Fruit fly (Drosophila melanogaster) whole organism, embryonic: ENCODE data around the gene mal.
A peak's percentile ranks its signal among the peaks of the same experiment; 100 is the strongest.
"Not testable (repeated sequence)": the region's sequence is repeated elsewhere in the genome, so short reads cannot be mapped to it uniquely, and the experiment has no call there.

Experiments
- Atf6 ChIP-seq: fragments of 200-800 bp; sonication (Bioruptor generic); IDR thresholded peaks from 2 replicates; pipeline ENCODE4 v1.3.6; 2022; ENCODE audit warnings: missing biosample characterization, missing genetic modification characterization
- B-H2 ChIP-seq: fragments of 200-800 bp; sonication (Bioruptor generic); optimal IDR thresholded peaks from 2 replicates; lab custom pipeline; 2018; ENCODE audit warnings: missing biosample characterization, mild to moderate bottlenecking, missing genetic modification characterization
- CG11085 ChIP-seq: fragments of 200-800 bp; sonication (Bioruptor generic); IDR thresholded peaks from 2 replicates; pipeline ENCODE4 v1.3.6; 2022; ENCODE audit warnings: missing biosample characterization, missing genetic modification characterization
- CG13624 ChIP-seq: fragments of 200-800 bp; sonication (Bioruptor generic); optimal IDR thresholded peaks from 2 replicates; lab custom pipeline; 2016; ENCODE audit warnings: missing biosample characterization, missing genetic modification characterization
- CG15269 ChIP-seq: fragments of 200-800 bp; sonication (Bioruptor generic); optimal IDR thresholded peaks from 2 replicates; lab custom pipeline; 2018; ENCODE audit warnings: missing biosample characterization, mild to moderate bottlenecking, missing genetic modification characterization, moderate library complexity
- CG16813 ChIP-seq: fragments of 200-800 bp; sonication (Bioruptor generic); IDR thresholded peaks from 3 replicates; pipeline ENCODE4 v1.3.6; 2022; ENCODE audit warnings: missing biosample characterization, missing genetic modification characterization; ENCODE audit not compliant: partially characterized antibody
- CG17568 ChIP-seq: fragments of 200-800 bp; sonication (Bioruptor generic); optimal IDR thresholded peaks from 2 replicates; lab custom pipeline; 2018; ENCODE audit warnings: missing biosample characterization, mild to moderate bottlenecking, missing genetic modification characterization, moderate library complexity
- CG17802 ChIP-seq: fragments of 200-800 bp; sonication (Bioruptor generic); optimal IDR thresholded peaks from 2 replicates; lab custom pipeline; 2018; ENCODE audit warnings: missing biosample characterization, mild to moderate bottlenecking, missing genetic modification characterization, moderate library complexity
- CG1832 ChIP-seq: fragments of 200-800 bp; sonication (Bioruptor generic); optimal IDR thresholded peaks from 2 replicates; lab custom pipeline; 2017; ENCODE audit warnings: missing biosample characterization, mild to moderate bottlenecking, missing genetic modification characterization, inconsistent platforms
- CG18619 ChIP-seq: fragments of 200-800 bp; sonication (Bioruptor generic); optimal IDR thresholded peaks from 3 replicates; lab custom pipeline; 2017; ENCODE audit warnings: missing biosample characterization, mild to moderate bottlenecking, missing genetic modification characterization
- CG32532 ChIP-seq: fragments of 200-800 bp; sonication (Bioruptor generic); IDR thresholded peaks from 2 replicates; pipeline ENCODE4 v1.3.6; 2022; ENCODE audit warnings: missing biosample characterization, missing genetic modification characterization
- CG33557 ChIP-seq: fragments of 200-800 bp; sonication (Bioruptor generic); optimal IDR thresholded peaks from 2 replicates; lab custom pipeline; 2019; ENCODE audit warnings: missing biosample characterization, mild to moderate bottlenecking, missing genetic modification characterization, moderate library complexity
- CG6689 ChIP-seq: fragments of 200-800 bp; sonication (Bioruptor generic); IDR thresholded peaks from 2 replicates; pipeline ENCODE4 v1.3.6; 2022; ENCODE audit warnings: missing biosample characterization, missing genetic modification characterization
- CG6813 ChIP-seq: fragments of 200-800 bp; sonication (Bioruptor generic); optimal IDR thresholded peaks from 2 replicates; lab custom pipeline; 2017; ENCODE audit warnings: missing biosample characterization, missing genetic modification characterization, mild to moderate bottlenecking, moderate library complexity, missing genetic modification reagents
- CG7745 ChIP-seq: fragments of 200-800 bp; sonication (Bioruptor generic); optimal IDR thresholded peaks from 2 replicates; lab custom pipeline; 2018; ENCODE audit warnings: missing biosample characterization, mild to moderate bottlenecking, missing genetic modification characterization, moderate library complexity
- CG8089 ChIP-seq: fragments of 200-800 bp; sonication (Bioruptor generic); optimal IDR thresholded peaks from 3 replicates; lab custom pipeline; 2016; ENCODE audit warnings: missing biosample characterization, missing genetic modification characterization
- CG8281 ChIP-seq: fragments of 200-800 bp; sonication (Bioruptor generic); optimal IDR thresholded peaks from 2 replicates; lab custom pipeline; 2018; ENCODE audit warnings: missing biosample characterization, mild to moderate bottlenecking, missing genetic modification characterization, moderate library complexity
- CG8765 ChIP-seq: fragments of 200-800 bp; sonication (Bioruptor generic); IDR thresholded peaks from 2 replicates; pipeline ENCODE4 v1.3.6; 2022; ENCODE audit warnings: missing biosample characterization, missing genetic modification characterization
- CG9817 ChIP-seq: fragments of 200-800 bp; sonication (Bioruptor generic); optimal IDR thresholded peaks from 2 replicates; lab custom pipeline; 2018; ENCODE audit warnings: missing biosample characterization, mild to moderate bottlenecking, missing genetic modification characterization, moderate library complexity
- Dip2 ChIP-seq: fragments of 200-800 bp; sonication (Bioruptor generic); IDR thresholded peaks from 2 replicates; pipeline ENCODE4 v1.3.6; 2022; ENCODE audit warnings: missing biosample characterization, missing genetic modification characterization
- HLH54F ChIP-seq: fragments of 200-800 bp; sonication (Bioruptor generic); optimal IDR thresholded peaks from 3 replicates; lab custom pipeline; 2016; ENCODE audit warnings: missing biosample characterization, missing genetic modification characterization
- Max ChIP-seq: fragments of 200-800 bp; sonication (Bioruptor generic); optimal IDR thresholded peaks from 2 replicates; lab custom pipeline; 2016; ENCODE audit warnings: missing biosample characterization, mild to moderate bottlenecking, missing genetic modification characterization
- NfI ChIP-seq: fragments of 200-800 bp; sonication (Bioruptor generic); optimal IDR thresholded peaks from 3 replicates; lab custom pipeline; 2018; ENCODE audit warnings: missing biosample characterization, mild to moderate bottlenecking, missing genetic modification characterization, moderate library complexity
- Side ChIP-seq: fragments of 200-800 bp; sonication (Bioruptor generic); optimal IDR thresholded peaks from 2 replicates; lab custom pipeline; 2016; ENCODE audit warnings: missing biosample characterization, missing genetic modification characterization
- Xbp1 ChIP-seq: fragments of 200-800 bp; sonication (Bioruptor generic); optimal IDR thresholded peaks from 3 replicates; lab custom pipeline; 2016; ENCODE audit warnings: missing biosample characterization, mild to moderate bottlenecking, missing genetic modification characterization
- ase ChIP-seq: fragments of 200-800 bp; sonication (Bioruptor generic); IDR thresholded peaks from 3 replicates; pipeline ENCODE4 v1.3.6; 2022; ENCODE audit warnings: missing biosample characterization, missing genetic modification characterization
- bcd ChIP-seq: fragments of 200-800 bp; sonication (Bioruptor generic); optimal IDR thresholded peaks from 2 replicates; lab custom pipeline; 2017; ENCODE audit warnings: missing biosample characterization, mild to moderate bottlenecking, missing genetic modification characterization
- bigmax ChIP-seq: fragments of 200-800 bp; sonication (Bioruptor generic); optimal IDR thresholded peaks from 2 replicates; lab custom pipeline; 2018; ENCODE audit warnings: missing biosample characterization, mild to moderate bottlenecking, missing genetic modification characterization
- cad ChIP-seq: fragments of >200 bp; optimal IDR thresholded peaks from 2 replicates; lab custom pipeline; 2017; ENCODE audit warnings: missing biosample characterization, missing genetic modification characterization
- chif ChIP-seq, 2 experiments: fragments of 200-800 bp; sonication (Bioruptor generic); optimal IDR thresholded peaks; 3 replicates each; lab custom pipeline; 2016; ENCODE audit warnings: missing biosample characterization in 2 of 2, missing genetic modification characterization in 2 of 2
- chinmo ChIP-seq: fragments of 200-800 bp; sonication (Bioruptor generic); IDR thresholded peaks from 4 replicates; pipeline ENCODE4 v1.3.6; 2022; ENCODE audit warnings: missing biosample characterization, missing genetic modification characterization; ENCODE audit not compliant: partially characterized antibody
- ewg ChIP-seq: fragments of 200-800 bp; sonication (Bioruptor generic); optimal IDR thresholded peaks from 3 replicates; lab custom pipeline; 2017; ENCODE audit warnings: mild to moderate bottlenecking, missing biosample characterization, missing genetic modification reagents, missing genetic modification characterization
- fd64A ChIP-seq: fragments of 200-800 bp; sonication (Bioruptor generic); optimal IDR thresholded peaks from 3 replicates; lab custom pipeline; 2018; ENCODE audit warnings: missing biosample characterization, mild to moderate bottlenecking, missing genetic modification characterization
- ind ChIP-seq: fragments of 200-800 bp; sonication (Bioruptor generic); optimal IDR thresholded peaks from 3 replicates; lab custom pipeline; 2016; ENCODE audit warnings: missing biosample characterization, missing genetic modification characterization
- klu ChIP-seq: fragments of 200-800 bp; sonication (Bioruptor generic); IDR thresholded peaks from 2 replicates; pipeline ENCODE4 v1.3.6; 2022; ENCODE audit warnings: missing biosample characterization, missing genetic modification characterization
- lilli ChIP-seq: fragments of 200-800 bp; sonication (Bioruptor generic); optimal IDR thresholded peaks from 3 replicates; lab custom pipeline; 2016; ENCODE audit warnings: missing biosample characterization, missing genetic modification characterization
- p53 ChIP-seq: fragments of 200-800 bp; sonication (Bioruptor generic); optimal IDR thresholded peaks from 2 replicates; lab custom pipeline; 2016; ENCODE audit warnings: missing biosample characterization, missing genetic modification characterization
- pan ChIP-seq, 4 experiments: fragments of >200 bp in 3 of 4; fragments of 200-800 bp in 1 of 4; sonication (Bioruptor generic) in 1 of 4; optimal IDR thresholded peaks in 3 of 4; IDR thresholded peaks in 1 of 4; 2 replicates each; pipeline versions ENCODE4 v1.3.6 to Lab custom; 2017 to 2022; ENCODE audit warnings: missing biosample characterization in 2 of 4, missing genetic modification characterization in 2 of 4, mixed read lengths in 1 of 4
- sc ChIP-seq, 3 experiments: fragments of >200 bp in 2 of 3; fragments of 200-800 bp in 1 of 3; sonication (Bioruptor generic) in 1 of 3; optimal IDR thresholded peaks; 2 replicates in 2 of 3; 3 replicates in 1 of 3; lab custom pipeline; 2017; ENCODE audit warnings: mild to moderate bottlenecking in 1 of 3, missing biosample characterization in 1 of 3, missing genetic modification characterization in 1 of 3, missing genetic modification reagents in 1 of 3
- sens-2 ChIP-seq: fragments of 200-800 bp; sonication (Bioruptor generic); IDR thresholded peaks from 2 replicates; pipeline ENCODE4 v1.3.6; 2022; ENCODE audit warnings: missing biosample characterization, missing genetic modification characterization
- shn ChIP-seq: fragments of 200-800 bp; sonication (Bioruptor generic); optimal IDR thresholded peaks from 3 replicates; lab custom pipeline; 2016; ENCODE audit warnings: missing biosample characterization, missing genetic modification characterization
- sisA ChIP-seq: fragments of 200-800 bp; sonication (Bioruptor generic); IDR thresholded peaks from 2 replicates; pipeline ENCODE4 v1.3.6; 2022; ENCODE audit warnings: missing biosample characterization, missing genetic modification characterization
- vnd ChIP-seq: fragments of 200-800 bp; sonication (Bioruptor generic); IDR thresholded peaks from 3 replicates; pipeline ENCODE4 v1.3.6; 2022; ENCODE audit warnings: missing biosample characterization, missing genetic modification characterization; ENCODE audit not compliant: partially characterized antibody
- yki ChIP-seq: fragments of >200 bp; optimal IDR thresholded peaks from 3 replicates; lab custom pipeline; 2018
- zen ChIP-seq: fragments of 200-800 bp; sonication (Bioruptor generic); optimal IDR thresholded peaks from 3 replicates; lab custom pipeline; 2018; ENCODE audit warnings: missing biosample characterization, mild to moderate bottlenecking, missing genetic modification characterization, moderate library complexity
- zfh2 ChIP-seq: fragments of 200-800 bp; sonication (Bioruptor generic); optimal IDR thresholded peaks from 2 replicates; lab custom pipeline; 2016; ENCODE audit warnings: missing biosample characterization, missing genetic modification characterization

Gene mal

dm6 chrX:20436866-20437265 is 7.4 kb downstream of the mal start (continued):
- no peak for TF ChIP-seq chif (GFP tag; optimal IDR thresholded peaks at IDR 0.05; lab: Kevin White, UChicago)
- TF ChIP-seq ind (GFP tag; lab: Kevin White, UChicago) = no peak
- no peak for TF ChIP-seq ase (GFP tag; lab: Robert Waterston, UW)
- TF ChIP-seq CG18619 (GFP tag; lab: Kevin White, UChicago) = no peak
- TF ChIP-seq bigmax = no peak
- no peak for TF ChIP-seq sisA
- peak; percentile 20 for TF ChIP-seq ewg (GFP tag; lab: Kevin White, UChicago)
- TF ChIP-seq CG9817 (tag; lab: Kevin White, UChicago) = no peak
- 0 out of 4 replicates have a peak, but pooled peaks have one; percentile 40 for TF ChIP-seq chinmo
- no peak for TF ChIP-seq CG13624 (GFP tag; lab: Kevin White, UChicago)
- no peak for TF ChIP-seq vnd (GFP tag; lab: Robert Waterston, UW)
- no peak for TF ChIP-seq sc (optimal IDR thresholded peaks at IDR 0.05; lab: Kevin White, UChicago)
- no peak for TF ChIP-seq sc (GFP tag; optimal IDR thresholded peaks at IDR 0.05; lab: Kevin White, UChicago)
- TF ChIP-seq bcd (GFP tag; lab: Kevin White, UChicago) = no peak
- no peak for TF ChIP-seq CG8281 (tag; lab: Kevin White, UChicago)
- TF ChIP-seq lilli (GFP tag; lab: Kevin White, UChicago) = no peak
- no peak for TF ChIP-seq CG17802 (tag; lab: Kevin White, UChicago)
- TF ChIP-seq Atf6 (GFP tag; lab: Robert Waterston, UW) = no peak
- no peak for TF ChIP-seq CG8765 (GFP tag; lab: Robert Waterston, UW)
- TF ChIP-seq pan (optimal IDR thresholded peaks at IDR 0.05; lab: Kevin White, UChicago) = no peak
- TF ChIP-seq pan (GFP tag; optimal IDR thresholded peaks at IDR 0.05 in 1 of 2, IDR thresholded peaks at IDR 0.05 in 1 of 2) = no peak
- no peak for TF ChIP-seq B-H2 (GFP tag; lab: Kevin White, UChicago)
- TF ChIP-seq CG1832 (GFP tag; lab: Kevin White, UChicago) = peak; percentile 44
- no peak for TF ChIP-seq fd64A (GFP tag; lab: Kevin White, UChicago)
- no peak for TF ChIP-seq CG6689 (GFP tag; lab: Robert Waterston, UW)
- TF ChIP-seq CG16813 (GFP tag; lab: Robert Waterston, UW) = no peak

DNA sequence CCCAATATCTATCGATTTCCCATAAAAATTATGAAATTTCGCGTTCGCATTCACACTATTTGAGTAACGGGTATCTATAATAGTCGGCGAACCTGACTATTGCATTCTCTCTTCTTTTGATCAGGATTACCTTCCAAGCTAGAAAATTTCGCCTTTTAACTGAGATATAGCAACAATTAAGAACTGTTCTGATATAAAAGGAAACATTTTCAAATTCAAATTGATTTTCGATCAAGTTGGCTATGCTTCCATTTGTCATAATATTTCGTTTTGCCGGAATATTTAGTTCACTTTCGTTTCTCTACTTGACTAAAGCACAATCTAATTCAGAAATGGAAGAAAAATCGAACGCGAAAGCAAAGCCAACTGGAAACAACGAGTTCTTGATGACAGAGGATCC is 16.6 kb downstream of the mal start, which contains the start of gene CG42578:
TSS of gene CG42578 (plus strand) at position 301 of the 400 bp plus-strand sequence.
- TF ChIP-seq zen (tag; lab: Kevin White, UChicago); klu (GFP tag; lab: Robert Waterston, UW); p53: not testable (repeated sequence)

DNA sequence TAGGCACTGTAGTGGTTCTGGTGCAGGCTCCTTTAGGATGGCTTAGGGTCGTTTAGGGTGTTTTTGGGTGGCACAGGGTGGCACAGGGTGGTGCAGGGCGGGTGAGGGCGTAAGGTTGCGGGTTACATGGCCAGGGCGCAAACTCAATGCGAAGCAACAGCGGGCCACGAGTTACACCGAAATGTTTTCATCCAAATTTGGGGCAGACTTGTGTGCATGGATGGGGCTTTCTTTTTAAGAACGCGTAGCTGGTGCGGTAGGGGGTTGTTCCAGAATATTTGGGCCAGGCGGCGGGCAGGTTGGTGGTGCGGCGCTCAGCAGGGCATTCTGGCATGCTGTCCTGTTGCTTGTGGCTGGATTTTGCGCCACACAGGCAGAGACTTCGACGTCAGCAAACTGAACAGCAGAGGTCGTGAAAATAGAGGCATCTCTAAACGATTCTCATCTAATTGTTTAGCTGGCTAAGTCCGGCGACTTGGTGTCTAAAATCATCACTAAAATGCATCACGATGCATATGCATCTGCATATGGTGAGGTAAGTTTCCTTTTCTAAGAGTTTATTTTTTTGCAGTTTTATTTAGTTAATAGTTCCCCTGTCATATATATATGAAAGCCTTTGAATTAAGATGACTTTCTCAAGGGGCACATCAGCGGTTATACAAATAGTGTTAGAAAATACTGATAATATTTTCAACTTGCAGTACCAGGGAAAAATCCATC is 18.6 kb downstream of the mal start:
- TF ChIP-seq zfh2 (GFP tag; lab: Kevin White, UChicago) (no peak), HLH54F (GFP tag; lab: Kevin White, UChicago) (no peak), CG7745 (tag; lab: Kevin White, UChicago) (no peak), CG33557 (GFP tag; lab: Kevin White, UChicago) (no peak), chif (GFP tag; optimal IDR thresholded peaks at IDR 0.05; lab: Kevin White, UChicago) (no peak), shn (no peak), CG11085 (no peak), sens-2 (no peak), yki (lab: Kevin White, UChicago) (no peak), CG17568 (GFP tag; lab: Kevin White, UChicago) (no peak), CG18619 (GFP tag; lab: Kevin White, UChicago) (peak; percentile 30), Dip2 (GFP tag; lab: Robert Waterston, UW) (no peak), Side (GFP tag; lab: Kevin White, UChicago) (no peak), CG6813 (GFP tag; lab: Kevin White, UChicago) (no peak), CG15269 (tag; lab: Kevin White, UChicago) (peak; percentile 17), NfI (peak; percentile 15), CG8089 (GFP tag; lab: Kevin White, UChicago) (no peak), CG32532 (no peak), cad (no peak), Max (no peak), bigmax (no peak), Xbp1 (GFP tag; lab: Kevin White, UChicago) (no peak)
